Fruit fly (Drosophila melanogaster) whole organism, prepupa: Measurements from ENCODE around the gene CG14683.

Experiments used
- Blimp-1 ChIP-seq: fragments of 200-800 bp; sonication (Bioruptor generic); optimal IDR thresholded peaks from 3 replicates; lab custom pipeline; 2017; ENCODE audit warnings: missing biosample characterization, missing genetic modification characterization, mild to moderate bottlenecking, moderate library complexity, missing genetic modification reagents
- CG10669 ChIP-seq: fragments of 200-800 bp; sonication (Bioruptor generic); optimal IDR thresholded peaks from 3 replicates; lab custom pipeline; 2018; ENCODE audit warnings: missing biosample characterization, mild to moderate bottlenecking, missing genetic modification characterization, moderate library complexity
- CG11294 ChIP-seq: fragments of 200-800 bp; sonication (Bioruptor generic); IDR thresholded peaks from 2 replicates; pipeline ENCODE4 v1.3.6; 2022; ENCODE audit warnings: missing biosample characterization, missing genetic modification characterization
- CG11762 ChIP-seq: fragments of 200-800 bp; sonication (Bioruptor generic); optimal IDR thresholded peaks from 3 replicates; lab custom pipeline; 2016; ENCODE audit warnings: missing biosample characterization, missing genetic modification characterization; ENCODE audit not compliant: insufficient read depth
- CG11902 ChIP-seq: fragments of 200-800 bp; sonication (Bioruptor generic); optimal IDR thresholded peaks from 3 replicates; lab custom pipeline; 2016; ENCODE audit warnings: missing biosample characterization, missing genetic modification characterization
- CG1621 ChIP-seq: fragments of 200-800 bp; sonication (Bioruptor generic); optimal IDR thresholded peaks from 3 replicates; lab custom pipeline; 2018; ENCODE audit warnings: missing biosample characterization, mild to moderate bottlenecking, missing genetic modification characterization
- CG3032 ChIP-seq: fragments of 200-800 bp; optimal IDR thresholded peaks from 2 replicates; lab custom pipeline; 2019; ENCODE audit warnings: missing biosample characterization, mild to moderate bottlenecking, missing genetic modification characterization, moderate library complexity
- CG31627 ChIP-seq: fragments of 200-800 bp; sonication (Bioruptor generic); optimal IDR thresholded peaks from 3 replicates; lab custom pipeline; 2016; ENCODE audit warnings: missing biosample characterization, missing genetic modification characterization
- CG32006 ChIP-seq: fragments of 200-800 bp; sonication (Bioruptor generic); optimal IDR thresholded peaks from 3 replicates; lab custom pipeline; 2017; ENCODE audit warnings: missing biosample characterization, mild to moderate bottlenecking, missing genetic modification characterization
- CG34406 ChIP-seq: fragments of 200-800 bp; sonication (Bioruptor generic); optimal IDR thresholded peaks from 3 replicates; lab custom pipeline; 2016; ENCODE audit warnings: missing biosample characterization, missing genetic modification characterization
- CG3919 ChIP-seq: fragments of 200-800 bp; sonication (Bioruptor generic); optimal IDR thresholded peaks from 3 replicates; lab custom pipeline; 2016; ENCODE audit warnings: missing biosample characterization, missing genetic modification characterization
- CG6276 ChIP-seq: fragments of 200-800 bp; sonication (Bioruptor generic); optimal IDR thresholded peaks from 2 replicates; lab custom pipeline; 2017; ENCODE audit warnings: missing biosample characterization, mild to moderate bottlenecking, missing genetic modification characterization
- CG6792 ChIP-seq: fragments of 200-800 bp; sonication (Bioruptor generic); optimal IDR thresholded peaks from 3 replicates; lab custom pipeline; 2016; ENCODE audit warnings: missing biosample characterization, missing genetic modification characterization
- CG6808 ChIP-seq: fragments of 200-800 bp; sonication (Bioruptor generic); optimal IDR thresholded peaks from 3 replicates; lab custom pipeline; 2017; ENCODE audit warnings: missing biosample characterization, missing genetic modification characterization, mild to moderate bottlenecking, moderate library complexity, missing genetic modification reagents
- CG7368 ChIP-seq: fragments of 200-800 bp; sonication (Bioruptor generic); optimal IDR thresholded peaks from 3 replicates; lab custom pipeline; 2016; ENCODE audit warnings: missing biosample characterization, missing genetic modification characterization
- CG8319 ChIP-seq: fragments of 200-800 bp; sonication (Bioruptor generic); optimal IDR thresholded peaks from 3 replicates; lab custom pipeline; 2016; ENCODE audit warnings: missing biosample characterization, missing genetic modification characterization
- CG9139 ChIP-seq: fragments of 200-800 bp; sonication (Bioruptor generic); optimal IDR thresholded peaks from 3 replicates; lab custom pipeline; 2017; ENCODE audit warnings: missing biosample characterization, mild to moderate bottlenecking, missing genetic modification characterization
- Eip75B ChIP-seq: fragments of 200-800 bp; sonication (Bioruptor generic); optimal IDR thresholded peaks from 3 replicates; lab custom pipeline; 2016; ENCODE audit warnings: missing biosample characterization, missing genetic modification characterization
- Eip78C ChIP-seq: fragments of 200-800 bp; sonication (Bioruptor generic); peaks from one replicate; lab custom pipeline; 2016; ENCODE audit warnings: missing biosample characterization, missing genetic modification characterization
- Ets21C ChIP-seq: fragments of 200-800 bp; sonication (Bioruptor generic); optimal IDR thresholded peaks from 3 replicates; lab custom pipeline; 2016; ENCODE audit warnings: missing biosample characterization, missing genetic modification characterization
- Hr39 ChIP-seq: fragments of 200-800 bp; sonication (Bioruptor generic); optimal IDR thresholded peaks from 2 replicates; lab custom pipeline; 2016; ENCODE audit warnings: missing biosample characterization, missing genetic modification characterization
- Hr4 ChIP-seq: fragments of 200-800 bp; sonication (Bioruptor generic); optimal IDR thresholded peaks from 3 replicates; lab custom pipeline; 2016; ENCODE audit warnings: missing biosample characterization, missing genetic modification characterization
- Lpt ChIP-seq: fragments of 200-800 bp; sonication (Bioruptor generic); optimal IDR thresholded peaks from 3 replicates; lab custom pipeline; 2016; ENCODE audit warnings: missing biosample characterization, missing genetic modification characterization
- Met ChIP-seq: fragments of 200-800 bp; sonication (Bioruptor generic); optimal IDR thresholded peaks from 3 replicates; lab custom pipeline; 2016; ENCODE audit warnings: missing biosample characterization, missing genetic modification characterization
- OdsH ChIP-seq: fragments of 200-800 bp; sonication (Bioruptor generic); optimal IDR thresholded peaks from 3 replicates; lab custom pipeline; 2016; ENCODE audit warnings: missing biosample characterization, missing genetic modification characterization
- Smox ChIP-seq: fragments of 200-800 bp; sonication (Bioruptor generic); optimal IDR thresholded peaks from 3 replicates; lab custom pipeline; 2016; ENCODE audit warnings: missing biosample characterization, missing genetic modification characterization
- Sox14 ChIP-seq: fragments of 200-800 bp; sonication (Bioruptor generic); optimal IDR thresholded peaks from 3 replicates; lab custom pipeline; 2016; ENCODE audit warnings: missing biosample characterization, missing genetic modification characterization
- Sox15 ChIP-seq: fragments of 200-800 bp; sonication (Bioruptor generic); optimal IDR thresholded peaks from 3 replicates; lab custom pipeline; 2016; ENCODE audit warnings: missing biosample characterization, missing genetic modification characterization
- achi ChIP-seq: fragments of 200-800 bp; sonication (Bioruptor generic); optimal IDR thresholded peaks from 3 replicates; lab custom pipeline; 2016; ENCODE audit warnings: missing biosample characterization, missing genetic modification characterization
- cyc ChIP-seq: fragments of 200-800 bp; sonication (Bioruptor generic); optimal IDR thresholded peaks from 3 replicates; lab custom pipeline; 2016; ENCODE audit warnings: missing biosample characterization, missing genetic modification characterization
- dac ChIP-seq: fragments of 200-800 bp; sonication (Bioruptor generic); optimal IDR thresholded peaks from 2 replicates; lab custom pipeline; 2017; ENCODE audit warnings: missing biosample characterization, mild to moderate bottlenecking, missing genetic modification characterization
- dsx ChIP-seq: fragments of 200-800 bp; optimal IDR thresholded peaks from 3 replicates; lab custom pipeline; 2019; ENCODE audit warnings: missing biosample characterization, mild to moderate bottlenecking, missing genetic modification characterization, moderate library complexity; ENCODE audit not compliant: poor library complexity, severe bottlenecking
- eg ChIP-seq: fragments of 200-800 bp; sonication (Bioruptor generic); IDR thresholded peaks from 3 replicates; pipeline ENCODE4 v1.3.6; 2022; ENCODE audit warnings: missing biosample characterization, missing genetic modification characterization
- esn ChIP-seq: fragments of 200-800 bp; sonication (Bioruptor generic); optimal IDR thresholded peaks from 2 replicates; lab custom pipeline; 2016; ENCODE audit warnings: missing biosample characterization, mild to moderate bottlenecking, missing genetic modification characterization, moderate library complexity
- fd59A ChIP-seq: fragments of 200-800 bp; sonication (Bioruptor generic); optimal IDR thresholded peaks from 2 replicates; lab custom pipeline; 2017; ENCODE audit warnings: missing biosample characterization, mild to moderate bottlenecking, missing genetic modification characterization, missing genetic modification reagents
- fd85E ChIP-seq: fragments of 200-800 bp; sonication (Bioruptor generic); optimal IDR thresholded peaks from 3 replicates; lab custom pipeline; 2016; ENCODE audit warnings: missing biosample characterization, missing genetic modification characterization
- fkh ChIP-seq: fragments of 200-800 bp; sonication (Bioruptor generic); optimal IDR thresholded peaks from 3 replicates; lab custom pipeline; 2017; ENCODE audit warnings: missing biosample characterization, mild to moderate bottlenecking, missing genetic modification characterization, moderate library complexity
- lz ChIP-seq: fragments of 200-800 bp; sonication (Bioruptor generic); optimal IDR thresholded peaks from 3 replicates; lab custom pipeline; 2016; ENCODE audit warnings: missing biosample characterization, missing genetic modification characterization
- net ChIP-seq: fragments of 200-800 bp; sonication (Bioruptor generic); optimal IDR thresholded peaks from 3 replicates; lab custom pipeline; 2016; ENCODE audit warnings: missing biosample characterization, missing genetic modification characterization
- pdm3 ChIP-seq: fragments of 200-800 bp; sonication (Bioruptor generic); optimal IDR thresholded peaks from 3 replicates; lab custom pipeline; 2016; ENCODE audit warnings: missing biosample characterization, missing genetic modification characterization
- salr ChIP-seq, 2 experiments: fragments of 200-800 bp; sonication (Bioruptor generic); optimal IDR thresholded peaks; 3 replicates each; lab custom pipeline; 2016 to 2018; ENCODE audit warnings: missing biosample characterization in 2 of 2, missing genetic modification characterization in 2 of 2, mild to moderate bottlenecking in 1 of 2
- svp ChIP-seq: fragments of 200-800 bp; sonication (Bioruptor generic); peaks from one replicate; lab custom pipeline; 2016; ENCODE audit warnings: missing biosample characterization, missing genetic modification characterization
- topi ChIP-seq: fragments of 200-800 bp; sonication (Bioruptor generic); optimal IDR thresholded peaks from 3 replicates; lab custom pipeline; 2016; ENCODE audit warnings: missing biosample characterization, missing genetic modification characterization
- vri ChIP-seq: fragments of 200-800 bp; sonication (Bioruptor generic); optimal IDR thresholded peaks from 3 replicates; lab custom pipeline; 2016; ENCODE audit warnings: missing biosample characterization, mild to moderate bottlenecking, missing genetic modification characterization

Gene CG14683

dm6 chr3R:10696371-10696777 is at the start of gene CG14683, which contains the start of the genes pug and CG46459:
Gene CG14683 (plus strand): TSS chr3R:10696647.
Gene pug (plus strand): TSS chr3R:10696534.
Gene CG46459 (plus strand): TSS chr3R:10696647.
- TF ChIP-seq Lpt (GFP tag; lab: Kevin White, UChicago) (no peak), CG6792 (GFP tag; lab: Kevin White, UChicago) (no peak), CG34406 (GFP tag; lab: Kevin White, UChicago) (no peak), eg (GFP tag; lab: Robert Waterston, UW) (no peak), CG11762 (GFP tag; lab: Kevin White, UChicago) (no peak), Sox14 (no peak), CG31627 (peak; percentile 32), svp (GFP tag; lab: Kevin White, UChicago) (peak; percentile 65), dsx (GFP tag; lab: Kevin White, UChicago) (peak; percentile 2), achi (GFP tag; lab: Kevin White, UChicago) (peak; percentile 47), topi (no peak), fkh (GFP tag; lab: Kevin White, UChicago) (peak; percentile 57), esn (peak; percentile 58), fd85E (no peak), net (GFP tag; lab: Kevin White, UChicago) (no peak), Eip78C (GFP tag; lab: Kevin White, UChicago) (no peak), CG32006 (GFP tag; lab: Kevin White, UChicago) (no peak), Eip75B (GFP tag; lab: Kevin White, UChicago) (peak; percentile 12), lz (peak; percentile 34), Ets21C (GFP tag; lab: Kevin White, UChicago) (peak; percentile 31), vri (peak; percentile 18), Smox (GFP tag; lab: Kevin White, UChicago) (no peak), cyc (GFP tag; lab: Kevin White, UChicago) (peak; percentile 13), CG10669 (no peak), CG3919 (GFP tag; lab: Kevin White, UChicago) (no peak)

- TF ChIP-seq CG6276 (GFP tag; lab: Kevin White, UChicago) (no peak), cyc (GFP tag; lab: Kevin White, UChicago) (no peak), esn (no peak), salr (GFP tag; optimal IDR thresholded peaks at IDR 0.05; lab: Kevin White, UChicago) (no peak), CG1621 (tag; lab: Kevin White, UChicago) (no peak), eg (GFP tag; lab: Robert Waterston, UW) (no peak), dac (GFP tag; lab: Kevin White, UChicago) (no peak), topi (no peak)
Observed at dm6 chr3R:10647171-10647570, 49.3 kb upstream of the CG14683 start.

dm6 chr3R:10648556-10649181 is 47.8 kb upstream of the CG14683 start:
- no peak for TF ChIP-seq CG6276 (GFP tag; lab: Kevin White, UChicago)
- TF ChIP-seq CG11902 (GFP tag; lab: Kevin White, UChicago), result no peak
- no peak for TF ChIP-seq dsx (GFP tag; lab: Kevin White, UChicago)
- peak; percentile 46 for TF ChIP-seq Hr39 (GFP tag; lab: Kevin White, UChicago)
- no peak for TF ChIP-seq CG8319 (GFP tag; lab: Kevin White, UChicago)
- no peak for TF ChIP-seq CG6808 (GFP tag; lab: Kevin White, UChicago)
- TF ChIP-seq CG3032 (tag; lab: Kevin White, UChicago), result no peak
- no peak for TF ChIP-seq CG11294 (GFP tag; lab: Robert Waterston, UW)
- peak; percentile 34 for TF ChIP-seq Met (GFP tag; lab: Kevin White, UChicago)
- no peak for TF ChIP-seq Blimp-1
- no peak for TF ChIP-seq OdsH (GFP tag; lab: Kevin White, UChicago)
- TF ChIP-seq Smox (GFP tag; lab: Kevin White, UChicago), result peak; percentile 35
- TF ChIP-seq Ets21C (GFP tag; lab: Kevin White, UChicago), result peak; percentile 11
- peak; percentile 6 for TF ChIP-seq cyc (GFP tag; lab: Kevin White, UChicago)
- TF ChIP-seq eg (GFP tag; lab: Robert Waterston, UW), result no peak
- TF ChIP-seq CG9139 (GFP tag; lab: Kevin White, UChicago), result no peak
- no peak for TF ChIP-seq CG11762 (GFP tag; lab: Kevin White, UChicago)
- TF ChIP-seq fd85E, result no peak
- peak; percentile 53 for TF ChIP-seq svp (GFP tag; lab: Kevin White, UChicago)
- TF ChIP-seq Eip78C (GFP tag; lab: Kevin White, UChicago), result peak; percentile 64
- TF ChIP-seq pdm3 (GFP tag; lab: Kevin White, UChicago), result no peak
- TF ChIP-seq Hr4 (GFP tag; lab: Kevin White, UChicago), result peak; percentile 27
- peak; percentile 7 for TF ChIP-seq achi (GFP tag; lab: Kevin White, UChicago)
- no peak for TF ChIP-seq dac (GFP tag; lab: Kevin White, UChicago)
- no peak for TF ChIP-seq Lpt (GFP tag; lab: Kevin White, UChicago)
- no peak for TF ChIP-seq Sox15 (GFP tag; lab: Kevin White, UChicago)
- no peak for TF ChIP-seq fd59A
- TF ChIP-seq esn, result peak; percentile 33
- TF ChIP-seq lz, result no peak
- TF ChIP-seq topi, result peak; percentile 25
- TF ChIP-seq CG34406 (GFP tag; lab: Kevin White, UChicago), result no peak
- TF ChIP-seq CG7368 (GFP tag; lab: Kevin White, UChicago), result no peak
